Fruit fly (Drosophila melanogaster) whole organism, embryonic: ENCODE measurements around the gene Tcs6.

ENCODE experiments used
- B-H1 ChIP-seq: fragments of 200-800 bp; sonication (Bioruptor generic); IDR thresholded peaks from 3 replicates; pipeline ENCODE4 v1.3.6; 2022; ENCODE audit warnings: missing biosample characterization, missing genetic modification characterization
- CG11398 ChIP-seq: fragments of 200-800 bp; sonication (Bioruptor generic); optimal IDR thresholded peaks from 2 replicates; lab custom pipeline; 2016; ENCODE audit warnings: missing biosample characterization, missing genetic modification characterization
- CG12071 ChIP-seq: fragments of 200-800 bp; sonication (Bioruptor generic); optimal IDR thresholded peaks from 3 replicates; lab custom pipeline; 2018; ENCODE audit warnings: missing biosample characterization, mild to moderate bottlenecking, missing genetic modification characterization
- CG12942 ChIP-seq: fragments of 200-800 bp; sonication (Bioruptor generic); optimal IDR thresholded peaks from 3 replicates; lab custom pipeline; 2016; ENCODE audit warnings: missing biosample characterization, missing genetic modification characterization
- CG15514 ChIP-seq: fragments of 200-800 bp; sonication (Bioruptor generic); optimal IDR thresholded peaks from 3 replicates; lab custom pipeline; 2017; ENCODE audit warnings: missing biosample characterization, missing genetic modification characterization, mild to moderate bottlenecking, moderate library complexity, missing genetic modification reagents
- CG16863 ChIP-seq: fragments of 200-800 bp; sonication (Bioruptor generic); optimal IDR thresholded peaks from 3 replicates; lab custom pipeline; 2016; ENCODE audit warnings: missing biosample characterization, missing genetic modification characterization
- CG30020 ChIP-seq: fragments of 200-800 bp; optimal IDR thresholded peaks from 2 replicates; lab custom pipeline; 2019; ENCODE audit warnings: missing biosample characterization, mild to moderate bottlenecking, missing genetic modification characterization, moderate library complexity
- CG34422 ChIP-seq: fragments of 200-800 bp; sonication (Bioruptor generic); IDR thresholded peaks from 3 replicates; pipeline ENCODE4 v1.3.6; 2022; ENCODE audit warnings: missing biosample characterization, missing genetic modification characterization
- CG4328 ChIP-seq: fragments of 200-800 bp; sonication (Bioruptor generic); optimal IDR thresholded peaks from 3 replicates; lab custom pipeline; 2017; ENCODE audit warnings: missing biosample characterization, missing genetic modification reagents, missing genetic modification characterization
- CG4360 ChIP-seq: fragments of 200-800 bp; sonication (Bioruptor generic); IDR thresholded peaks from 2 replicates; pipeline ENCODE4 v1.3.6; 2022; ENCODE audit warnings: missing biosample characterization, missing genetic modification characterization
- CG4617 ChIP-seq: fragments of 200-800 bp; sonication (Bioruptor generic); optimal IDR thresholded peaks from 3 replicates; lab custom pipeline; 2016; ENCODE audit warnings: missing biosample characterization, missing genetic modification characterization, borderline replicate concordance
- CG6175 ChIP-seq: fragments of 200-800 bp; sonication (Bioruptor generic); IDR thresholded peaks from 3 replicates; pipeline ENCODE4 v1.3.6; 2022; ENCODE audit warnings: missing biosample characterization, missing genetic modification characterization
- CG7556 ChIP-seq: fragments of 200-800 bp; sonication (Bioruptor generic); optimal IDR thresholded peaks from 2 replicates; lab custom pipeline; 2017; ENCODE audit warnings: missing biosample characterization, mild to moderate bottlenecking, missing genetic modification characterization
- CG7839 ChIP-seq: fragments of 200-800 bp; sonication (Bioruptor generic); optimal IDR thresholded peaks from 3 replicates; lab custom pipeline; 2018; ENCODE audit warnings: missing biosample characterization, mild to moderate bottlenecking, missing genetic modification characterization, moderate library complexity
- CG7987 ChIP-seq: fragments of 200-800 bp; sonication (Bioruptor generic); optimal IDR thresholded peaks from 2 replicates; lab custom pipeline; 2018; ENCODE audit warnings: missing biosample characterization, mild to moderate bottlenecking, missing genetic modification characterization, moderate library complexity
- CG8388 ChIP-seq: fragments of 200-800 bp; sonication (Bioruptor generic); optimal IDR thresholded peaks from 2 replicates; lab custom pipeline; 2019; ENCODE audit warnings: missing biosample characterization, mild to moderate bottlenecking, missing genetic modification characterization, moderate library complexity
- CG8924 ChIP-seq: fragments of 200-800 bp; optimal IDR thresholded peaks from 3 replicates; lab custom pipeline; 2019; ENCODE audit warnings: missing biosample characterization, mild to moderate bottlenecking, missing genetic modification characterization, moderate library complexity
- CG8944 ChIP-seq: fragments of 200-800 bp; sonication (Bioruptor generic); optimal IDR thresholded peaks from 3 replicates; lab custom pipeline; 2016; ENCODE audit warnings: missing biosample characterization, missing genetic modification characterization
- CG9215 ChIP-seq: fragments of 200-800 bp; sonication (Bioruptor generic); IDR thresholded peaks from 2 replicates; pipeline ENCODE4 v1.3.6; 2022; ENCODE audit warnings: missing biosample characterization, missing genetic modification characterization
- Dip2 ChIP-seq: fragments of 200-800 bp; sonication (Bioruptor generic); IDR thresholded peaks from 2 replicates; pipeline ENCODE4 v1.3.6; 2022; ENCODE audit warnings: missing biosample characterization, missing genetic modification characterization
- Drgx ChIP-seq: fragments of 200-800 bp; sonication (Bioruptor generic); IDR thresholded peaks from 2 replicates; pipeline ENCODE4 v1.3.6; 2022; ENCODE audit warnings: missing biosample characterization, missing genetic modification characterization
- E2f1 ChIP-seq: fragments of 200-800 bp; sonication (Bioruptor generic); IDR thresholded peaks from 2 replicates; pipeline ENCODE4 v1.3.6; 2022; ENCODE audit warnings: missing biosample characterization, missing genetic modification characterization
- E2f2 ChIP-seq: fragments of 200-800 bp; sonication (Bioruptor generic); IDR thresholded peaks from 2 replicates; pipeline ENCODE4 v1.3.6; 2022; ENCODE audit warnings: missing biosample characterization, missing genetic modification characterization
- Ets65A ChIP-seq: fragments of 200-800 bp; sonication (Bioruptor generic); peaks from one replicate; lab custom pipeline; 2016; ENCODE audit warnings: missing biosample characterization, missing genetic modification characterization
- Fer3 ChIP-seq: fragments of 200-800 bp; sonication (Bioruptor generic); optimal IDR thresholded peaks from 2 replicates; lab custom pipeline; 2018; ENCODE audit warnings: missing biosample characterization, mild to moderate bottlenecking, missing genetic modification characterization, moderate library complexity
- Lim3 ChIP-seq: fragments of 200-800 bp; sonication (Bioruptor generic); IDR thresholded peaks from 2 replicates; pipeline ENCODE4 v1.3.6; 2022; ENCODE audit warnings: missing biosample characterization, missing genetic modification characterization
- Opbp ChIP-seq: fragments of 200-800 bp; sonication (Bioruptor generic); IDR thresholded peaks from 3 replicates; pipeline ENCODE4 v1.3.6; 2022; ENCODE audit warnings: missing biosample characterization, missing genetic modification characterization; ENCODE audit not compliant: partially characterized antibody
- Side ChIP-seq: fragments of 200-800 bp; sonication (Bioruptor generic); optimal IDR thresholded peaks from 2 replicates; lab custom pipeline; 2016; ENCODE audit warnings: missing biosample characterization, missing genetic modification characterization
- Sin3A ChIP-seq: fragments of >200 bp; optimal IDR thresholded peaks from 2 replicates; lab custom pipeline; 2018
- Sox100B ChIP-seq: fragments of 200-800 bp; sonication (Bioruptor generic); optimal IDR thresholded peaks from 3 replicates; lab custom pipeline; 2018; ENCODE audit warnings: missing biosample characterization, mild to moderate bottlenecking, missing genetic modification characterization
- YL-1 ChIP-seq: fragments of 200-800 bp; sonication (Bioruptor generic); optimal IDR thresholded peaks from 3 replicates; lab custom pipeline; 2017; ENCODE audit warnings: missing biosample characterization, mild to moderate bottlenecking, missing genetic modification characterization
- bsh ChIP-seq, 2 experiments: fragments of 200-800 bp; sonication (Bioruptor generic); optimal IDR thresholded peaks; 2 replicates each; lab custom pipeline; 2017 to 2018; ENCODE audit warnings: mild to moderate bottlenecking in 2 of 2, missing biosample characterization in 2 of 2, missing genetic modification characterization in 2 of 2, moderate library complexity in 1 of 2
- chn ChIP-seq: fragments of 200-800 bp; sonication (Bioruptor generic); optimal IDR thresholded peaks from 2 replicates; lab custom pipeline; 2016; ENCODE audit warnings: missing biosample characterization, missing genetic modification characterization
- dati ChIP-seq: fragments of 200-800 bp; sonication (Bioruptor generic); IDR thresholded peaks from 2 replicates; pipeline ENCODE4 v1.3.6; 2022; ENCODE audit warnings: missing biosample characterization, missing genetic modification characterization
- dimm ChIP-seq: fragments of 200-800 bp; sonication (Bioruptor generic); IDR thresholded peaks from 2 replicates; pipeline ENCODE4 v1.3.6; 2022; ENCODE audit warnings: missing biosample characterization, missing genetic modification characterization
- emc ChIP-seq: fragments of 200-800 bp; sonication (Bioruptor generic); optimal IDR thresholded peaks from 2 replicates; lab custom pipeline; 2016; ENCODE audit warnings: missing biosample characterization, missing genetic modification characterization
- fru ChIP-seq: fragments of >200 bp; optimal IDR thresholded peaks from 2 replicates; lab custom pipeline; 2017
- her ChIP-seq: fragments of 200-800 bp; sonication (Bioruptor generic); optimal IDR thresholded peaks from 2 replicates; lab custom pipeline; 2016; ENCODE audit warnings: missing biosample characterization, missing genetic modification characterization
- jigr1 ChIP-seq: fragments of 200-800 bp; sonication (Bioruptor generic); IDR thresholded peaks from 3 replicates; pipeline ENCODE4 v1.3.6; 2022; ENCODE audit warnings: missing biosample characterization, missing genetic modification characterization
- jumu ChIP-seq: fragments of 200-800 bp; sonication (Bioruptor generic); optimal IDR thresholded peaks from 3 replicates; lab custom pipeline; 2016; ENCODE audit warnings: missing biosample characterization, missing genetic modification characterization
- mam ChIP-seq: fragments of 200-800 bp; sonication (Bioruptor generic); optimal IDR thresholded peaks from 3 replicates; lab custom pipeline; 2016; ENCODE audit warnings: missing biosample characterization, missing genetic modification characterization
- org-1 ChIP-seq: fragments of 200-800 bp; sonication (Bioruptor generic); optimal IDR thresholded peaks from 2 replicates; lab custom pipeline; 2017; ENCODE audit warnings: missing biosample characterization, missing genetic modification characterization
- pzg ChIP-seq: fragments of 200-800 bp; sonication (Bioruptor generic); optimal IDR thresholded peaks from 3 replicates; lab custom pipeline; 2018; ENCODE audit warnings: missing biosample characterization, mild to moderate bottlenecking, missing genetic modification characterization, moderate library complexity
- sqz ChIP-seq: fragments of 200-800 bp; sonication (Bioruptor generic); optimal IDR thresholded peaks from 3 replicates; lab custom pipeline; 2018; ENCODE audit warnings: missing biosample characterization, mild to moderate bottlenecking, missing genetic modification characterization
- sr ChIP-seq: fragments of 200-800 bp; sonication (Bioruptor generic); IDR thresholded peaks from 3 replicates; pipeline ENCODE4 v1.3.6; 2022; ENCODE audit warnings: missing biosample characterization, missing genetic modification characterization
- tgo ChIP-seq: fragments of 200-800 bp; sonication (Bioruptor generic); IDR thresholded peaks from 3 replicates; pipeline ENCODE4 v1.3.6; 2022; ENCODE audit warnings: missing biosample characterization, missing genetic modification characterization
- toy ChIP-seq: fragments of 200-800 bp; sonication (Bioruptor generic); IDR thresholded peaks from 2 replicates; pipeline ENCODE4 v1.3.6; 2022; ENCODE audit warnings: missing biosample characterization, missing genetic modification characterization
- trem ChIP-seq: fragments of 200-800 bp; optimal IDR thresholded peaks from 3 replicates; lab custom pipeline; 2019; ENCODE audit warnings: missing biosample characterization, mild to moderate bottlenecking, missing genetic modification characterization, moderate library complexity
- ttk ChIP-seq: fragments of 200-800 bp; sonication (Bioruptor generic); IDR thresholded peaks from 2 replicates; pipeline ENCODE4 v2.1.2; 2022; ENCODE audit warnings: missing biosample characterization, missing genetic modification characterization
- twi ChIP-seq: fragments of 200-800 bp; optimal IDR thresholded peaks from 2 replicates; lab custom pipeline; 2019; ENCODE audit warnings: missing biosample characterization, mild to moderate bottlenecking, missing genetic modification characterization, moderate library complexity
- zfh1 ChIP-seq: fragments of 200-800 bp; sonication (Bioruptor generic); IDR thresholded peaks from 3 replicates; pipeline ENCODE4 v1.3.6; 2022; ENCODE audit warnings: missing biosample characterization, missing genetic modification characterization

The Tcs6 gene

dm6 chr3R:26012801-26013663 lies 45.0 kb downstream of the Tcs6 start (continued):
- peak; percentile 57 for TF ChIP-seq CG8924 (tag; lab: Kevin White, UChicago)
- TF ChIP-seq CG16863, result no peak
- TF ChIP-seq Ets65A, result peak; percentile 5
- TF ChIP-seq jigr1 (GFP tag; lab: Robert Waterston, UW), result no peak
- peak; percentile 6; the same call in 1 of the 2 replicates for TF ChIP-seq Drgx (GFP tag; lab: Robert Waterston, UW)
- 0 out of 2 replicates have a peak, but pooled peaks have one; percentile 11 for TF ChIP-seq E2f2 (GFP tag; lab: Robert Waterston, UW)
- no peak for TF ChIP-seq pzg (GFP tag; lab: Kevin White, UChicago)
- TF ChIP-seq CG11398 (GFP tag; lab: Kevin White, UChicago), result no peak
- TF ChIP-seq emc (GFP tag; lab: Kevin White, UChicago), result no peak
- no peak for TF ChIP-seq toy (GFP tag; lab: Robert Waterston, UW)
- no peak for TF ChIP-seq Opbp (GFP tag; lab: Robert Waterston, UW)
- no peak for TF ChIP-seq Side (GFP tag; lab: Kevin White, UChicago)
- no peak for TF ChIP-seq Fer3 (tag; lab: Kevin White, UChicago)
- no peak for TF ChIP-seq her (GFP tag; lab: Kevin White, UChicago)
- no peak; the same call in 2 of the 3 replicates for TF ChIP-seq CG34422 (GFP tag; lab: Robert Waterston, UW)
- TF ChIP-seq tgo (GFP tag; lab: Robert Waterston, UW), result no peak
- TF ChIP-seq ttk (GFP tag; lab: Robert Waterston, UW), result no peak
- no peak for TF ChIP-seq CG4328 (GFP tag; lab: Kevin White, UChicago)
- TF ChIP-seq CG8944, result no peak
- no peak for TF ChIP-seq chn
- TF ChIP-seq CG9215 (GFP tag; lab: Robert Waterston, UW), result no peak
- no peak for TF ChIP-seq Dip2 (GFP tag; lab: Robert Waterston, UW)
- no peak for TF ChIP-seq CG4617 (GFP tag; lab: Kevin White, UChicago)
- TF ChIP-seq Sox100B (GFP tag; lab: Kevin White, UChicago), result peak; percentile 49
- peak; percentile 67 for TF ChIP-seq CG7839 (tag; lab: Kevin White, UChicago)
- no peak for TF ChIP-seq CG15514
- TF ChIP-seq CG6175, result 0 out of 3 replicates have a peak, but pooled peaks have one; percentile 44
- TF ChIP-seq zfh1 (GFP tag; lab: Robert Waterston, UW), result no peak
- TF ChIP-seq Lim3 (GFP tag; lab: Robert Waterston, UW), result no peak
- TF ChIP-seq sqz, result no peak
- TF ChIP-seq trem (tag; lab: Kevin White, UChicago), result peak; percentile 47
- TF ChIP-seq org-1, result no peak
- no peak for TF ChIP-seq CG12071 (GFP tag; lab: Kevin White, UChicago)
- no peak for TF ChIP-seq Sin3A (lab: Kevin White, UChicago)
- no peak for TF ChIP-seq sr (GFP tag; lab: Robert Waterston, UW)
- no peak for TF ChIP-seq fru (lab: Kevin White, UChicago)
- no peak for TF ChIP-seq mam (GFP tag; lab: Kevin White, UChicago)
- peak; percentile 57 for TF ChIP-seq twi (tag; lab: Kevin White, UChicago)
- TF ChIP-seq dati (GFP tag; lab: Robert Waterston, UW), result no peak
- no peak for TF ChIP-seq CG12942 (GFP tag; lab: Kevin White, UChicago)
- TF ChIP-seq B-H1 (GFP tag; lab: Robert Waterston, UW), result no peak
- peak; percentile 24 for TF ChIP-seq CG30020 (tag; lab: Kevin White, UChicago)
- peak; percentile 21; the same call in 1 of the 2 replicates for TF ChIP-seq CG4360 (GFP tag; lab: Robert Waterston, UW)
- no peak for TF ChIP-seq dimm (GFP tag; lab: Robert Waterston, UW)
- TF ChIP-seq CG8388, result peak; percentile 60
- TF ChIP-seq bsh (GFP tag; optimal IDR thresholded peaks at IDR 0.05; lab: Kevin White, UChicago), result peak in 1 of 2 experiments; percentile 87
- TF ChIP-seq YL-1, result no peak
- TF ChIP-seq E2f1, result 0 out of 2 replicates have a peak, but pooled peaks have one; percentile 10
- no peak for TF ChIP-seq jumu (GFP tag; lab: Kevin White, UChicago)
- no peak for TF ChIP-seq CG7987 (GFP tag; lab: Kevin White, UChicago)
- peak; percentile 32 for TF ChIP-seq CG7556 (GFP tag; lab: Kevin White, UChicago)
